Worm (Caenorhabditis elegans): ENCODE data around the gene C25E10.12.

- no peak for TF ChIP-seq flt-1 (GFP tag; IDR thresholded peaks at IDR 0.05)
- TF ChIP-seq aly-1 (tag; optimal IDR thresholded peaks at IDR 0.05): no peak
- TF ChIP-seq B0310.2 (tag; optimal IDR thresholded peaks at IDR 0.05): no peak
- no peak for TF ChIP-seq ceh-36 (tag; optimal IDR thresholded peaks at IDR 0.05)
- TF ChIP-seq hnd-1 (tag; optimal IDR thresholded peaks at IDR 0.05): no peak
Observed at ce11 chrV:9094976-9095375, 32.7 kb upstream of the C25E10.12 start.

Data from whole organism, early embryonic.